Worm (Caenorhabditis elegans) whole organism, L3 larva: ENCODE data around the gene Y82E9BL.19.
A peak's percentile ranks its signal among the peaks of the same experiment; 100 is the strongest.

Experiments used
- aly-2 ChIP-seq: fragments of 150-350 bp; optimal IDR thresholded peaks from 2 replicates; lab custom pipeline; 2014; ENCODE audit warnings: missing biosample characterization, missing genetic modification characterization
- ceh-28 ChIP-seq: fragments of 150-350 bp; optimal IDR thresholded peaks from 2 replicates; lab custom pipeline; 2014; ENCODE audit warnings: missing biosample characterization, missing genetic modification reagents, missing genetic modification characterization
- ceh-82 ChIP-seq: fragments of 150-350 bp; optimal IDR thresholded peaks from 2 replicates; lab custom pipeline; 2014; ENCODE audit warnings: missing biosample characterization, missing genetic modification characterization
- daf-12 ChIP-seq: fragments of 150-350 bp; optimal IDR thresholded peaks from 2 replicates; lab custom pipeline; 2014; ENCODE audit warnings: missing biosample characterization, missing genetic modification reagents, missing genetic modification characterization
- egl-27 ChIP-seq: sonication (generic microtip); optimal IDR thresholded peaks from 4 replicates; lab custom pipeline; 2017; ENCODE audit warnings: missing biosample characterization, missing genetic modification reagents, missing genetic modification characterization
- elt-2 ChIP-seq: sonication (generic microtip); optimal IDR thresholded peaks from 2 replicates; lab custom pipeline; 2016; ENCODE audit warnings: missing genetic modification reagents, mild to moderate bottlenecking, missing genetic modification characterization, missing compliant biosample characterization
- eor-1 ChIP-seq, 2 experiments: fragments of 150-350 bp; optimal IDR thresholded peaks; 2 replicates each; lab custom pipeline; 2014 to 2018; ENCODE audit warnings: missing biosample characterization in 2 of 2, missing genetic modification characterization in 2 of 2
- fkh-10 ChIP-seq: sonication (generic microtip); optimal IDR thresholded peaks from 2 replicates; lab custom pipeline; 2017; ENCODE audit warnings: missing biosample characterization, missing genetic modification reagents, missing genetic modification characterization
- fkh-2 ChIP-seq: fragments of 150-350 bp; optimal IDR thresholded peaks from 2 replicates; lab custom pipeline; 2014; ENCODE audit warnings: missing biosample characterization, missing genetic modification reagents, missing genetic modification characterization
- fos-1 ChIP-seq: fragments of 150-350 bp; optimal IDR thresholded peaks from 2 replicates; lab custom pipeline; 2014; ENCODE audit warnings: missing biosample characterization, missing genetic modification characterization
- hmg-11 ChIP-seq: sonication (generic microtip); optimal IDR thresholded peaks from 2 replicates; lab custom pipeline; 2016; ENCODE audit warnings: missing genetic modification characterization, missing compliant biosample characterization
- jun-1 ChIP-seq: fragments of 150-350 bp; optimal IDR thresholded peaks from 2 replicates; lab custom pipeline; 2014; ENCODE audit warnings: missing biosample characterization, missing genetic modification reagents, missing genetic modification characterization
- lsy-12 ChIP-seq: sonication (generic microtip); optimal IDR thresholded peaks from 2 replicates; lab custom pipeline; 2016; ENCODE audit warnings: mild to moderate bottlenecking, missing genetic modification characterization, missing compliant biosample characterization
- nhr-11 ChIP-seq: fragments of 150-350 bp; optimal IDR thresholded peaks from 2 replicates; lab custom pipeline; 2014; ENCODE audit warnings: missing biosample characterization, missing genetic modification characterization
- nhr-12 ChIP-seq: fragments of 150-350 bp; optimal IDR thresholded peaks from 2 replicates; lab custom pipeline; 2014; ENCODE audit warnings: missing biosample characterization, missing genetic modification characterization
- nhr-237 ChIP-seq: fragments of 150-350 bp; optimal IDR thresholded peaks from 2 replicates; lab custom pipeline; 2014; ENCODE audit warnings: missing biosample characterization, missing genetic modification characterization
- nhr-28 ChIP-seq: fragments of 150-350 bp; optimal IDR thresholded peaks from 2 replicates; lab custom pipeline; 2014; ENCODE audit warnings: missing biosample characterization, missing genetic modification characterization
- nhr-76 ChIP-seq: fragments of 150-350 bp; sonication (generic microtip); optimal IDR thresholded peaks from 5 replicates; lab custom pipeline; 2014; ENCODE audit warnings: missing biosample characterization, missing genetic modification characterization
- nhr-77 ChIP-seq: fragments of 150-350 bp; optimal IDR thresholded peaks from 2 replicates; lab custom pipeline; 2014; ENCODE audit warnings: missing biosample characterization, missing genetic modification characterization
- pha-4 ChIP-seq: fragments of 150-350 bp; optimal IDR thresholded peaks from 2 replicates; lab custom pipeline; 2014; ENCODE audit warnings: missing biosample characterization, missing genetic modification reagents, missing genetic modification characterization
- pqm-1 ChIP-seq: fragments of 150-350 bp; optimal IDR thresholded peaks from 2 replicates; lab custom pipeline; 2017; ENCODE audit warnings: missing biosample characterization, missing genetic modification characterization, inconsistent platforms
- sea-2 ChIP-seq: fragments of 150-350 bp; sonication (generic microtip); optimal IDR thresholded peaks from 4 replicates; lab custom pipeline; 2014; ENCODE audit warnings: missing biosample characterization, missing genetic modification reagents, missing genetic modification characterization
- snpc-4 ChIP-seq: fragments of 150-350 bp; optimal IDR thresholded peaks from 2 replicates; lab custom pipeline; 2014; ENCODE audit warnings: missing biosample characterization, missing genetic modification characterization
- unc-39 ChIP-seq: sonication (generic microtip); optimal IDR thresholded peaks from 4 replicates; lab custom pipeline; 2017; ENCODE audit warnings: missing biosample characterization, missing genetic modification characterization
- zag-1 ChIP-seq: fragments of 150-350 bp; optimal IDR thresholded peaks from 2 replicates; lab custom pipeline; 2014; ENCODE audit warnings: missing biosample characterization, missing genetic modification characterization
- ztf-11 ChIP-seq: fragments of 150-350 bp; optimal IDR thresholded peaks from 2 replicates; lab custom pipeline; 2014; ENCODE audit warnings: missing biosample characterization, missing genetic modification characterization
- ztf-4 ChIP-seq: fragments of 150-350 bp; optimal IDR thresholded peaks from 2 replicates; lab custom pipeline; 2014; ENCODE audit warnings: missing biosample characterization, missing genetic modification characterization

Y82E9BL.19 gene

ce11 chrIII:1311367-1311766, 20.4 kb upstream of the Y82E9BL.19 start:
- TF ChIP-seq eor-1 (tag; optimal IDR thresholded peaks at IDR 0.05; lab: Kevin White, UChicago) (no peak), lsy-12 (tag; lab: Kevin White, UChicago) (no peak), aly-2 (tag; lab: Kevin White, UChicago) (no peak), snpc-4 (tag; lab: Kevin White, UChicago) (no peak)

ce11 chrIII:1314283-1314682, 17.5 kb upstream of the Y82E9BL.19 start:
- TF ChIP-seq unc-39 (tag; lab: Kevin White, UChicago), result no peak
- TF ChIP-seq sea-2 (GFP tag; lab: Kevin White, UChicago), result no peak
- TF ChIP-seq ceh-28 (tag; lab: Kevin White, UChicago), result no peak

ce11 chrIII:1315038-1315437, 16.8 kb upstream of the Y82E9BL.19 start, which contains the start of the genes fbxa-80 and fbxa-19:
TSS of gene fbxa-80 (minus strand) at chrIII:1315210.
TSS of gene fbxa-19 (plus strand) at chrIII:1315401.
- no peak for TF ChIP-seq ceh-82 (tag; lab: Kevin White, UChicago)
- peak; percentile 70 for TF ChIP-seq elt-2 (tag; lab: Kevin White, UChicago)
- peak; percentile 23 for TF ChIP-seq pqm-1 (tag; lab: Kevin White, UChicago)
- TF ChIP-seq, all 47 proteins: peak for 2

- TF ChIP-seq nhr-76 (tag; lab: Kevin White, UChicago) (no peak), elt-2 (tag; lab: Kevin White, UChicago) (peak; percentile 9), pqm-1 (tag; lab: Kevin White, UChicago) (peak; percentile 1)
- TF ChIP-seq, all 47 proteins: peak for 2
These were observed 10.3 kb upstream of the Y82E9BL.19 start, which contains the start of gene fbxa-15 for ce11 chrIII:1321561-1321960. TSS of gene fbxa-15 (minus strand) at chrIII:1321661.

- TF ChIP-seq ztf-11 (no peak), elt-2 (tag; lab: Kevin White, UChicago) (peak; percentile 94), pqm-1 (tag; lab: Kevin White, UChicago) (peak; percentile 81)
These were observed 8.3 kb upstream of the Y82E9BL.19 start for ce11 chrIII:1323555-1323954.

- TF ChIP-seq fkh-10 (no peak), nhr-77 (tag; lab: Kevin White, UChicago) (no peak)
These were observed 7.3 kb upstream of the Y82E9BL.19 start, which contains the start of gene fbxa-14 for ce11 chrIII:1324513-1324912. TSS of gene fbxa-14 (minus strand) at chrIII:1324613.

- TF ChIP-seq pha-4 (tag; lab: Kevin White, UChicago) (no peak), lsy-12 (tag; lab: Kevin White, UChicago) (no peak), ztf-4 (tag; lab: Kevin White, UChicago) (no peak), zag-1 (tag; lab: Kevin White, UChicago) (no peak), fkh-10 (no peak), sea-2 (GFP tag; lab: Kevin White, UChicago) (no peak), ztf-11 (no peak), eor-1 (tag; optimal IDR thresholded peaks at IDR 0.05; lab: Kevin White, UChicago) (no peak), nhr-12 (tag; lab: Kevin White, UChicago) (no peak), aly-2 (tag; lab: Kevin White, UChicago) (no peak), egl-27 (tag; lab: Kevin White, UChicago) (no peak), nhr-28 (tag; lab: Kevin White, UChicago) (no peak), daf-12 (tag; lab: Kevin White, UChicago) (no peak), nhr-11 (tag; lab: Kevin White, UChicago) (no peak)
- TF ChIP-seq, all 47 proteins: peak for 0
These were observed 5.3 kb upstream of the Y82E9BL.19 start, which contains the start of gene Y82E9BL.18 for ce11 chrIII:1326490-1326889. TSS of gene Y82E9BL.18 (plus strand) at chrIII:1326790.

ce11 chrIII:1340240-1340639, 8.4 kb downstream of the Y82E9BL.19 start, which contains the start of gene fbxa-5:
TSS of gene fbxa-5 (minus strand) at chrIII:1340340.
- TF ChIP-seq jun-1 (tag; lab: Kevin White, UChicago) (no peak), hmg-11 (no peak), fos-1 (tag; lab: Kevin White, UChicago) (no peak), nhr-237 (no peak), fkh-2 (tag; lab: Kevin White, UChicago) (no peak), zag-1 (tag; lab: Kevin White, UChicago) (no peak)
